Worm (Caenorhabditis elegans) whole organism, L1 larva: ENCODE data around the gene ceh-58.

Experiments
- C04F5.9 ChIP-seq: sonication (generic microtip); optimal IDR thresholded peaks from 2 replicates; lab custom pipeline; 2016; ENCODE audit warnings: missing genetic modification characterization, missing compliant biosample characterization
- C16A3.4 ChIP-seq: fragments of 150-350 bp; optimal IDR thresholded peaks from 2 replicates; lab custom pipeline; 2014; ENCODE audit warnings: missing biosample characterization, missing genetic modification characterization
- F16B12.6 ChIP-seq: fragments of 150-350 bp; optimal IDR thresholded peaks from 2 replicates; lab custom pipeline; 2014; ENCODE audit warnings: missing biosample characterization, missing genetic modification characterization
- Y116A8C.19 ChIP-seq: sonication (generic microtip); optimal IDR thresholded peaks from 2 replicates; lab custom pipeline; 2016; ENCODE audit warnings: missing compliant biosample characterization, missing genetic modification characterization, borderline replicate concordance
- alr-1 ChIP-seq: fragments of 200-800 bp; sonication (Bioruptor generic); optimal IDR thresholded peaks from 2 replicates; lab custom pipeline; 2018; ENCODE audit warnings: borderline replicate concordance, mild to moderate bottlenecking, missing genetic modification characterization, missing compliant biosample characterization
- ama-1 ChIP-seq: fragments of 150-350 bp; optimal IDR thresholded peaks from 2 replicates; lab custom pipeline; 2014
- ceh-63 ChIP-seq: fragments of 200-800 bp; sonication (Bioruptor generic); optimal IDR thresholded peaks from 2 replicates; lab custom pipeline; 2018; ENCODE audit warnings: mild to moderate bottlenecking, missing genetic modification characterization, missing compliant biosample characterization
- ceh-8 ChIP-seq: fragments of 200-800 bp; sonication (Bioruptor generic); optimal IDR thresholded peaks from 2 replicates; lab custom pipeline; 2018; ENCODE audit warnings: mild to moderate bottlenecking, missing genetic modification characterization, moderate library complexity, missing compliant biosample characterization
- ceh-88 ChIP-seq: fragments of 200-800 bp; sonication (Bioruptor generic); IDR thresholded peaks from 2 replicates; pipeline ENCODE4 v1.3.6; 2022; ENCODE audit warnings: missing genetic modification characterization, missing compliant biosample characterization
- ces-1 ChIP-seq: fragments of 150-350 bp; optimal IDR thresholded peaks from 2 replicates; lab custom pipeline; 2014; ENCODE audit warnings: missing biosample characterization, missing genetic modification reagents, missing genetic modification characterization
- dpl-1 ChIP-seq, 3 experiments: fragments of 150-350 bp in 2 of 3; sonication (generic microtip) in 1 of 3; optimal IDR thresholded peaks; 2 replicates each; lab custom pipeline; 2014 to 2017; ENCODE audit warnings: missing biosample characterization in 3 of 3, missing genetic modification characterization in 3 of 3, missing genetic modification reagents in 3 of 3
- efl-1 ChIP-seq, 4 experiments: fragments of 150-350 bp; optimal IDR thresholded peaks in 3 of 4; peaks in 1 of 4; 1 replicate in 1 of 4; 2 replicates in 3 of 4; lab custom pipeline; 2014; ENCODE audit warnings: missing biosample characterization in 2 of 4, missing genetic modification characterization in 2 of 4, missing genetic modification reagents in 2 of 4
- egl-13 ChIP-seq: sonication (generic microtip); optimal IDR thresholded peaks from 2 replicates; lab custom pipeline; 2016; ENCODE audit warnings: missing genotype, missing genetic modification reagents, missing genetic modification characterization, missing compliant biosample characterization
- egl-27 ChIP-seq, 2 experiments: fragments of 150-350 bp in 1 of 2; sonication (generic microtip); optimal IDR thresholded peaks; 3 replicates each; lab custom pipeline; 2017 to 2018; ENCODE audit warnings: missing biosample characterization in 2 of 2, missing genetic modification characterization in 2 of 2, missing genetic modification reagents in 2 of 2
- elt-2 ChIP-seq: sonication (generic microtip); optimal IDR thresholded peaks from 2 replicates; lab custom pipeline; 2016; ENCODE audit warnings: missing genetic modification characterization, mild to moderate bottlenecking, inconsistent platforms, missing compliant biosample characterization, missing genetic modification reagents
- ets-5 ChIP-seq: fragments of 200-800 bp; sonication (Bioruptor generic); IDR thresholded peaks from 2 replicates; pipeline ENCODE4 v1.3.6; 2022; ENCODE audit warnings: missing genetic modification characterization, missing compliant biosample characterization
- fkh-4 ChIP-seq: sonication (generic microtip); optimal IDR thresholded peaks from 2 replicates; lab custom pipeline; 2016; ENCODE audit warnings: missing compliant biosample characterization, missing genetic modification characterization, borderline replicate concordance
- fkh-8 ChIP-seq: sonication (generic microtip); optimal IDR thresholded peaks from 2 replicates; lab custom pipeline; 2016; ENCODE audit warnings: mild to moderate bottlenecking, missing genetic modification characterization, missing compliant biosample characterization
- fos-1 ChIP-seq: fragments of 150-350 bp; optimal IDR thresholded peaks from 2 replicates; lab custom pipeline; 2014; ENCODE audit warnings: missing biosample characterization, missing genetic modification characterization
- hlh-17 ChIP-seq: fragments of 200-800 bp; sonication (Bioruptor generic); optimal IDR thresholded peaks from 2 replicates; lab custom pipeline; 2018; ENCODE audit warnings: missing genetic modification characterization, mild to moderate bottlenecking, missing compliant biosample characterization, moderate library complexity, borderline replicate concordance
- lin-13 ChIP-seq: fragments of 150-350 bp; optimal IDR thresholded peaks from 2 replicates; lab custom pipeline; 2014; ENCODE audit warnings: missing biosample characterization, missing genetic modification reagents, missing genetic modification characterization
- lin-14 ChIP-seq: fragments of 200-800 bp; sonication (Bioruptor generic); optimal IDR thresholded peaks from 2 replicates; lab custom pipeline; 2018; ENCODE audit warnings: mild to moderate bottlenecking, missing genetic modification characterization, moderate library complexity, missing compliant biosample characterization
- lin-15B ChIP-seq: fragments of 150-350 bp; sonication (generic microtip); optimal IDR thresholded peaks from 3 replicates; lab custom pipeline; 2014; ENCODE audit warnings: missing biosample characterization, missing genetic modification characterization
- mab-9 ChIP-seq: fragments of 200-800 bp; sonication (Bioruptor generic); IDR thresholded peaks from 2 replicates; pipeline ENCODE4 v1.3.6; 2022; ENCODE audit warnings: missing genetic modification reagents, missing genetic modification characterization, missing compliant biosample characterization
- mef-2 ChIP-seq: fragments of 150-350 bp; optimal IDR thresholded peaks from 2 replicates; lab custom pipeline; 2014; ENCODE audit warnings: missing biosample characterization, missing genetic modification characterization
- mep-1 ChIP-seq: fragments of 150-350 bp; optimal IDR thresholded peaks from 2 replicates; lab custom pipeline; 2014; ENCODE audit warnings: missing biosample characterization, missing genetic modification characterization
- nhr-11 ChIP-seq: fragments of 150-350 bp; optimal IDR thresholded peaks from 2 replicates; lab custom pipeline; 2014; ENCODE audit warnings: missing biosample characterization, missing genetic modification characterization
- nhr-19 ChIP-seq: fragments of 200-800 bp; sonication (Bioruptor generic); conservative IDR thresholded peaks from 2 replicates; pipeline ENCODE4 v1.3.6; 2022; ENCODE audit warnings: missing genetic modification characterization, missing compliant biosample characterization
- nhr-20 ChIP-seq: sonication (generic microtip); optimal IDR thresholded peaks from 2 replicates; lab custom pipeline; 2016; ENCODE audit warnings: mild to moderate bottlenecking, missing genetic modification characterization, missing compliant biosample characterization
- nhr-237 ChIP-seq: fragments of 150-350 bp; optimal IDR thresholded peaks from 2 replicates; lab custom pipeline; 2014; ENCODE audit warnings: missing biosample characterization, missing genetic modification characterization
- nhr-28 ChIP-seq: fragments of 150-350 bp; optimal IDR thresholded peaks from 2 replicates; lab custom pipeline; 2014; ENCODE audit warnings: missing biosample characterization, missing genetic modification characterization
- nhr-47 ChIP-seq: sonication (generic microtip); optimal IDR thresholded peaks from 2 replicates; lab custom pipeline; 2016; ENCODE audit warnings: mild to moderate bottlenecking, missing genetic modification characterization, moderate library complexity, missing compliant biosample characterization
- nhr-71 ChIP-seq: sonication (generic microtip); optimal IDR thresholded peaks from 2 replicates; lab custom pipeline; 2016; ENCODE audit warnings: mild to moderate bottlenecking, missing genetic modification characterization, moderate library complexity, missing compliant biosample characterization
- nhr-76 ChIP-seq: sonication (generic microtip); optimal IDR thresholded peaks from 2 replicates; lab custom pipeline; 2017; ENCODE audit warnings: missing biosample characterization, missing genetic modification characterization
- nhr-84 ChIP-seq: sonication (generic microtip); optimal IDR thresholded peaks from 2 replicates; lab custom pipeline; 2017; ENCODE audit warnings: missing biosample characterization, missing genetic modification characterization
- nhr-90 ChIP-seq: sonication (generic microtip); optimal IDR thresholded peaks from 2 replicates; lab custom pipeline; 2016; ENCODE audit warnings: mild to moderate bottlenecking, missing genetic modification characterization, missing compliant biosample characterization; ENCODE audit not compliant: poor library complexity
- pag-3 ChIP-seq: sonication (generic microtip); optimal IDR thresholded peaks from 2 replicates; lab custom pipeline; 2017; ENCODE audit warnings: missing genetic modification characterization, mild to moderate bottlenecking, missing compliant biosample characterization, antibody characterized with exemption, borderline replicate concordance; ENCODE audit not compliant: insufficient read depth
- pax-3 ChIP-seq: fragments of 200-800 bp; sonication (Bioruptor generic); optimal IDR thresholded peaks from 2 replicates; lab custom pipeline; 2018; ENCODE audit warnings: mild to moderate bottlenecking, missing genetic modification characterization, moderate library complexity, missing compliant biosample characterization
- pqm-1 ChIP-seq: sonication (generic microtip); optimal IDR thresholded peaks from 3 replicates; lab custom pipeline; 2017; ENCODE audit warnings: missing biosample characterization, missing genetic modification characterization
- rnt-1 ChIP-seq: sonication (generic microtip); optimal IDR thresholded peaks from 2 replicates; lab custom pipeline; 2016; ENCODE audit warnings: mild to moderate bottlenecking, missing genetic modification characterization, moderate library complexity, missing compliant biosample characterization
- snpc-4 ChIP-seq: fragments of 150-350 bp; optimal IDR thresholded peaks from 2 replicates; lab custom pipeline; 2014; ENCODE audit warnings: missing biosample characterization, missing genetic modification characterization
- snu-23 ChIP-seq: sonication (generic microtip); optimal IDR thresholded peaks from 2 replicates; lab custom pipeline; 2016; ENCODE audit warnings: missing genetic modification characterization, missing compliant biosample characterization
- sptf-1 ChIP-seq: fragments of 150-350 bp; optimal IDR thresholded peaks from 2 replicates; lab custom pipeline; 2014; ENCODE audit warnings: missing biosample characterization, missing genetic modification characterization
- swsn-7 ChIP-seq: sonication (generic microtip); optimal IDR thresholded peaks from 2 replicates; lab custom pipeline; 2016; ENCODE audit warnings: missing genetic modification characterization, missing compliant biosample characterization
- tlp-1 ChIP-seq: fragments of 150-350 bp; optimal IDR thresholded peaks from 2 replicates; lab custom pipeline; 2014; ENCODE audit warnings: missing biosample characterization, missing genetic modification characterization
- unc-130 ChIP-seq: fragments of 150-350 bp; optimal IDR thresholded peaks from 2 replicates; lab custom pipeline; 2017; ENCODE audit warnings: missing biosample characterization, missing genetic modification characterization, inconsistent platforms
- unc-30 ChIP-seq: sonication (generic microtip); optimal IDR thresholded peaks from 2 replicates; lab custom pipeline; 2017; ENCODE audit warnings: missing biosample characterization, missing genetic modification characterization
- unc-86 ChIP-seq: sonication (generic microtip); optimal IDR thresholded peaks from 2 replicates; lab custom pipeline; 2016; ENCODE audit warnings: missing genetic modification characterization, missing compliant biosample characterization
- unc-98 ChIP-seq: fragments of 200-800 bp; sonication (Bioruptor generic); IDR thresholded peaks from 2 replicates; pipeline ENCODE4 v1.3.6; 2022; ENCODE audit warnings: missing genetic modification characterization, missing compliant biosample characterization
- xbp-1 ChIP-seq: sonication (generic microtip); optimal IDR thresholded peaks from 2 replicates; lab custom pipeline; 2016; ENCODE audit warnings: missing genetic modification characterization, missing compliant biosample characterization
- zip-4 ChIP-seq: fragments of 200-800 bp; sonication (Bioruptor generic); optimal IDR thresholded peaks from 2 replicates; lab custom pipeline; 2018; ENCODE audit warnings: mild to moderate bottlenecking, missing genetic modification characterization, moderate library complexity, missing compliant biosample characterization

ceh-58 gene

ce11 chrII:10388041-10388706 lies 18.8 kb upstream of the ceh-58 start (continued):
- TF ChIP-seq F16B12.6 (tag; lab: Kevin White, UChicago): no peak
- no peak for TF ChIP-seq hlh-17
- no peak for TF ChIP-seq pag-3 (tag; lab: Kevin White, UChicago)
- peak; percentile 82 for TF ChIP-seq nhr-19 (GFP tag; lab: Robert Waterston, UW)
- peak; percentile 38 for TF ChIP-seq snpc-4
- TF ChIP-seq egl-13 (tag; lab: Kevin White, UChicago): peak; percentile 55
- TF ChIP-seq Y116A8C.19 (tag; lab: Kevin White, UChicago): no peak
- TF ChIP-seq ces-1 (GFP tag; lab: Kevin White, UChicago): no peak
- peak; percentile 63 for TF ChIP-seq fkh-8
- no peak for TF ChIP-seq alr-1 (tag; lab: Kevin White, UChicago)
- TF ChIP-seq nhr-20 (tag; lab: Kevin White, UChicago): peak; percentile 81
- TF ChIP-seq pax-3 (tag; lab: Kevin White, UChicago): peak; percentile 54
- TF ChIP-seq unc-98 (GFP tag; lab: Robert Waterston, UW): no peak
- TF ChIP-seq nhr-28 (tag; lab: Kevin White, UChicago): no peak
- TF ChIP-seq unc-30: no peak
- no peak for TF ChIP-seq sptf-1 (tag; lab: Kevin White, UChicago)
- no peak for TF ChIP-seq ets-5 (GFP tag; lab: Robert Waterston, UW)
- TF ChIP-seq lin-13 (GFP tag; lab: Kevin White, UChicago): peak; percentile 47
- peak; percentile 46 for TF ChIP-seq unc-130 (tag; lab: Kevin White, UChicago)
- no peak for TF ChIP-seq pqm-1 (tag; lab: Kevin White, UChicago)
- peak; percentile 66 for TF ChIP-seq unc-86
- TF ChIP-seq mep-1 (tag; lab: Kevin White, UChicago): peak; percentile 73
- no peak for TF ChIP-seq egl-27 (tag; optimal IDR thresholded peaks at IDR 0.05; lab: Kevin White, UChicago)
- peak; percentile 80 for TF ChIP-seq nhr-47 (tag; lab: Kevin White, UChicago)
- 0 out of 2 replicates have a peak, but pooled peaks have one; percentile 20 for TF ChIP-seq ceh-88 (GFP tag; lab: Robert Waterston, UW)
- peak; percentile 2 for TF ChIP-seq C04F5.9 (tag; lab: Kevin White, UChicago)
- TF ChIP-seq xbp-1 (tag; lab: Kevin White, UChicago): peak; percentile 73
- no peak for TF ChIP-seq nhr-76 (tag; lab: Kevin White, UChicago)
- peak; percentile 70 for TF ChIP-seq nhr-90 (tag; lab: Kevin White, UChicago)
- peak; percentile 80 for TF ChIP-seq snu-23
- peak; percentile 45 to 73 for TF ChIP-seq efl-1 (optimal IDR thresholded peaks at IDR 0.05; lab: Kevin White, UChicago)
- peak; percentile 66 to 96 for TF ChIP-seq efl-1 (GFP tag; optimal IDR thresholded peaks at IDR 0.05 in 1 of 2; lab: Kevin White, UChicago)
- no peak for TF ChIP-seq fos-1 (tag; lab: Kevin White, UChicago)
- peak; percentile 66 for TF ChIP-seq C16A3.4 (tag; lab: Kevin White, UChicago)
- TF ChIP-seq elt-2 (tag; lab: Kevin White, UChicago): peak; percentile 9
- TF ChIP-seq nhr-11 (tag; lab: Kevin White, UChicago): no peak
- TF ChIP-seq dpl-1 (GFP tag; optimal IDR thresholded peaks at IDR 0.05; lab: Kevin White, UChicago): peak; percentile 55 to 72 (median 69)
- peak; percentile 16 for TF ChIP-seq ama-1 (lab: Kevin White, UChicago)
- TF ChIP-seq swsn-7 (tag; lab: Kevin White, UChicago): peak; percentile 80
- TF ChIP-seq mab-9 (GFP tag; lab: Robert Waterston, UW): peak; percentile 51; the same call in 1 of the 2 replicates
- peak; percentile 86 for TF ChIP-seq nhr-71
- no peak for TF ChIP-seq ceh-8 (GFP tag; lab: Kevin White, UChicago)
- no peak for TF ChIP-seq nhr-84 (tag; lab: Kevin White, UChicago)
- TF ChIP-seq mef-2: no peak
- TF ChIP-seq ceh-63 (GFP tag; lab: Kevin White, UChicago): no peak
- TF ChIP-seq lin-14 (GFP tag; lab: Kevin White, UChicago): peak; percentile 85
- no peak for TF ChIP-seq tlp-1
- peak; percentile 73 for TF ChIP-seq rnt-1 (tag; lab: Kevin White, UChicago)
- TF ChIP-seq nhr-237: no peak
- no peak for TF ChIP-seq fkh-4
- peak; percentile 19 for TF ChIP-seq zip-4 (GFP tag; lab: Kevin White, UChicago)
- peak; percentile 54 for TF ChIP-seq lin-15B
